Worm (Caenorhabditis elegans) whole organism, young adult: ENCODE measurements around the gene gpx-7.

Experiments used
- B0035.1 ChIP-seq: sonication (generic microtip); optimal IDR thresholded peaks from 2 replicates; lab custom pipeline; 2016; ENCODE audit warnings: missing genetic modification characterization, mild to moderate bottlenecking, missing compliant biosample characterization, missing genotype, missing genetic modification reagents
- C06A6.2 ChIP-seq: fragments of 200-800 bp; sonication (Bioruptor generic); conservative IDR thresholded peaks from 2 replicates; pipeline ENCODE4 v1.3.6; 2022; ENCODE audit warnings: missing genetic modification characterization, missing compliant biosample characterization
- F33H1.4 ChIP-seq: fragments of 200-800 bp; sonication (Bioruptor generic); IDR thresholded peaks from 2 replicates; pipeline ENCODE4 v1.3.6; 2022; ENCODE audit warnings: missing genetic modification reagents, missing genetic modification characterization, missing compliant biosample characterization
- F37B4.10 ChIP-seq: fragments of 200-800 bp; sonication (Bioruptor generic); IDR thresholded peaks from 2 replicates; pipeline ENCODE4 v1.3.6; 2022; ENCODE audit warnings: missing genetic modification characterization, missing compliant biosample characterization
- F57C9.4 ChIP-seq: sonication (generic microtip); optimal IDR thresholded peaks from 2 replicates; lab custom pipeline; 2017; ENCODE audit warnings: mild to moderate bottlenecking, missing genetic modification characterization, missing compliant biosample characterization
- K12H6.12 ChIP-seq: fragments of 200-800 bp; sonication (Bioruptor generic); optimal IDR thresholded peaks from 2 replicates; lab custom pipeline; 2018; ENCODE audit warnings: mild to moderate bottlenecking, missing genetic modification characterization, missing compliant biosample characterization
- ZK185.1 ChIP-seq: sonication (generic microtip); optimal IDR thresholded peaks from 2 replicates; lab custom pipeline; 2016; ENCODE audit warnings: mild to moderate bottlenecking, missing genetic modification characterization, missing compliant biosample characterization; ENCODE audit not compliant: poor library complexity, severe bottlenecking
- attf-5 ChIP-seq: fragments of 200-800 bp; sonication (Bioruptor generic); optimal IDR thresholded peaks from 2 replicates; lab custom pipeline; 2018; ENCODE audit warnings: mild to moderate bottlenecking, missing genetic modification characterization, missing compliant biosample characterization
- bed-1 ChIP-seq: fragments of 200-800 bp; sonication (Bioruptor generic); IDR thresholded peaks from 2 replicates; pipeline ENCODE4 v1.3.6; 2022; ENCODE audit warnings: missing genetic modification reagents, missing genetic modification characterization, missing compliant biosample characterization
- bed-2 ChIP-seq: fragments of 200-800 bp; sonication (Bioruptor generic); IDR thresholded peaks from 2 replicates; pipeline ENCODE4 v1.3.6; 2022; ENCODE audit warnings: missing genetic modification reagents, missing genetic modification characterization, missing compliant biosample characterization
- ccch-3 ChIP-seq: fragments of 200-800 bp; sonication (Bioruptor generic); optimal IDR thresholded peaks from 2 replicates; lab custom pipeline; 2018; ENCODE audit warnings: mild to moderate bottlenecking, missing genetic modification characterization, missing compliant biosample characterization
- cebp-1 ChIP-seq, 2 experiments: fragments of 200-800 bp in 1 of 2; sonication (Bioruptor generic) in 1 of 2; sonication (generic microtip) in 1 of 2; IDR thresholded peaks in 1 of 2; optimal IDR thresholded peaks in 1 of 2; 2 replicates each; pipeline versions ENCODE4 v1.3.6 to Lab custom; 2017 to 2022; ENCODE audit warnings: missing compliant biosample characterization in 2 of 2, missing genetic modification characterization in 2 of 2, mild to moderate bottlenecking in 1 of 2, missing genetic modification reagents in 1 of 2, moderate library complexity in 1 of 2
- cebp-2 ChIP-seq: fragments of 200-800 bp; sonication (Bioruptor generic); IDR thresholded peaks from 2 replicates; pipeline ENCODE4 v1.3.6; 2022; ENCODE audit warnings: missing genetic modification characterization, missing compliant biosample characterization
- ceh-58 ChIP-seq: fragments of 200-800 bp; sonication (Bioruptor generic); IDR thresholded peaks from 2 replicates; pipeline ENCODE4 v1.3.6; 2022; ENCODE audit warnings: missing genetic modification characterization, missing compliant biosample characterization
- ceh-79 ChIP-seq: sonication (generic microtip); optimal IDR thresholded peaks from 2 replicates; lab custom pipeline; 2017; ENCODE audit warnings: mild to moderate bottlenecking, missing genetic modification characterization, missing compliant biosample characterization
- dpff-1 ChIP-seq: sonication (generic microtip); optimal IDR thresholded peaks from 2 replicates; lab custom pipeline; 2017; ENCODE audit warnings: mild to moderate bottlenecking, missing genetic modification characterization, missing compliant biosample characterization
- egrh-3 ChIP-seq: fragments of 200-800 bp; sonication (Bioruptor generic); IDR thresholded peaks from 2 replicates; pipeline ENCODE4 v1.3.6; 2022; ENCODE audit warnings: missing genetic modification reagents, missing genetic modification characterization, missing compliant biosample characterization
- ets-4 ChIP-seq: fragments of 200-800 bp; sonication (Bioruptor generic); optimal IDR thresholded peaks from 2 replicates; lab custom pipeline; 2018; ENCODE audit warnings: mild to moderate bottlenecking, missing genetic modification characterization, missing compliant biosample characterization
- him-1 ChIP-seq: sonication (generic microtip); optimal IDR thresholded peaks from 2 replicates; lab custom pipeline; 2016; ENCODE audit warnings: missing genotype, missing genetic modification reagents, missing genetic modification characterization, missing compliant biosample characterization
- hmg-1.2 ChIP-seq: fragments of 200-800 bp; sonication (Bioruptor generic); IDR thresholded peaks from 2 replicates; pipeline ENCODE4 v1.3.6; 2022; ENCODE audit warnings: missing genetic modification reagents, missing genetic modification characterization, missing compliant biosample characterization
- hmg-20 ChIP-seq: fragments of 200-800 bp; sonication (Bioruptor generic); IDR thresholded peaks from 2 replicates; pipeline ENCODE4 v1.3.6; 2022; ENCODE audit warnings: missing genetic modification reagents, missing genetic modification characterization, missing compliant biosample characterization
- hrde-1 ChIP-seq: sonication (generic microtip); optimal IDR thresholded peaks from 2 replicates; lab custom pipeline; 2016; ENCODE audit warnings: missing genetic modification characterization, mild to moderate bottlenecking, missing compliant biosample characterization, moderate library complexity, missing genotype, missing genetic modification reagents, borderline replicate concordance
- lin-40 ChIP-seq: sonication (generic microtip); optimal IDR thresholded peaks from 2 replicates; lab custom pipeline; 2016; ENCODE audit warnings: missing genetic modification characterization, mild to moderate bottlenecking, missing compliant biosample characterization, missing genotype, missing genetic modification reagents
- lsl-1 ChIP-seq: fragments of 200-800 bp; sonication (Bioruptor generic); optimal IDR thresholded peaks from 2 replicates; lab custom pipeline; 2018; ENCODE audit warnings: mild to moderate bottlenecking, missing genetic modification characterization, moderate library complexity, missing compliant biosample characterization
- madf-8 ChIP-seq: fragments of 200-800 bp; sonication (Bioruptor generic); conservative IDR thresholded peaks from 2 replicates; pipeline ENCODE4 v1.3.6; 2022; ENCODE audit warnings: missing genetic modification reagents, missing genetic modification characterization, missing compliant biosample characterization
- mes-4 ChIP-seq: sonication (generic microtip); optimal IDR thresholded peaks from 2 replicates; lab custom pipeline; 2016; ENCODE audit warnings: missing genotype, missing genetic modification characterization, missing compliant biosample characterization
- mxl-1 ChIP-seq: sonication (generic microtip); optimal IDR thresholded peaks from 2 replicates; lab custom pipeline; 2016; ENCODE audit warnings: missing genetic modification characterization, missing compliant biosample characterization
- nfya-1 ChIP-seq: sonication (generic microtip); optimal IDR thresholded peaks from 2 replicates; lab custom pipeline; 2017; ENCODE audit warnings: antibody characterized with exemption, missing compliant biosample characterization, missing genetic modification characterization, borderline replicate concordance; ENCODE audit not compliant: insufficient read depth
- nfya-2 ChIP-seq: fragments of 200-800 bp; sonication (Bioruptor generic); IDR thresholded peaks from 2 replicates; pipeline ENCODE4 v1.3.6; 2022; ENCODE audit warnings: missing genetic modification reagents, missing genetic modification characterization, missing compliant biosample characterization
- nhr-120 ChIP-seq: fragments of 200-800 bp; sonication (Bioruptor generic); IDR thresholded peaks from 2 replicates; pipeline ENCODE4 v1.3.6; 2022; ENCODE audit warnings: missing genetic modification characterization, missing compliant biosample characterization
- nhr-27 ChIP-seq: fragments of 200-800 bp; sonication (Bioruptor generic); optimal IDR thresholded peaks from 2 replicates; lab custom pipeline; 2018; ENCODE audit warnings: mild to moderate bottlenecking, missing genetic modification characterization, moderate library complexity, missing compliant biosample characterization
- pbrm-1 ChIP-seq: fragments of 200-800 bp; sonication (Bioruptor generic); IDR thresholded peaks from 2 replicates; pipeline ENCODE4 v1.3.6; 2022; ENCODE audit warnings: missing genetic modification reagents, missing genetic modification characterization, missing compliant biosample characterization
- rcor-1 ChIP-seq: fragments of 200-800 bp; sonication (Bioruptor generic); IDR thresholded peaks from 2 replicates; pipeline ENCODE4 v1.3.6; 2022; ENCODE audit warnings: missing genetic modification reagents, missing genetic modification characterization, missing compliant biosample characterization
- rec-8 ChIP-seq, 2 experiments: sonication (generic microtip); optimal IDR thresholded peaks; 2 replicates each; lab custom pipeline; 2016; ENCODE audit warnings: mild to moderate bottlenecking in 2 of 2, missing genetic modification characterization in 2 of 2, missing genetic modification reagents in 2 of 2, missing genotype in 2 of 2, missing biosample characterization in 1 of 2, missing compliant biosample characterization in 1 of 2, moderate library complexity in 1 of 2
- repo-1 ChIP-seq: sonication (generic microtip); optimal IDR thresholded peaks from 2 replicates; lab custom pipeline; 2017; ENCODE audit warnings: mild to moderate bottlenecking, missing genetic modification characterization, missing compliant biosample characterization
- rpc-1 ChIP-seq, 2 experiments: fragments of 150-350 bp in 1 of 2; sonication (generic microtip) in 1 of 2; optimal IDR thresholded peaks; 2 replicates each; lab custom pipeline; 2014 to 2018; ENCODE audit warnings: missing biosample characterization in 1 of 2, missing genetic modification characterization in 1 of 2, missing genetic modification reagents in 1 of 2, missing genotype in 1 of 2
- sdz-38 ChIP-seq: sonication (generic microtip); optimal IDR thresholded peaks from 2 replicates; lab custom pipeline; 2016; ENCODE audit warnings: missing genotype, missing genetic modification characterization, missing compliant biosample characterization
- sea-2 ChIP-seq: fragments of 200-800 bp; sonication (Bioruptor generic); IDR thresholded peaks from 2 replicates; pipeline ENCODE4 v1.3.6; 2022; ENCODE audit warnings: missing genetic modification characterization, missing compliant biosample characterization
- snpc-1.1 ChIP-seq: sonication (generic microtip); optimal IDR thresholded peaks from 2 replicates; lab custom pipeline; 2017; ENCODE audit warnings: missing genetic modification characterization, mild to moderate bottlenecking, missing compliant biosample characterization, antibody characterized with exemption, moderate library complexity, missing genotype, missing genetic modification reagents; ENCODE audit not compliant: insufficient read depth
- snpc-3.4 ChIP-seq: sonication (generic microtip); optimal IDR thresholded peaks from 2 replicates; lab custom pipeline; 2017; ENCODE audit warnings: missing genetic modification characterization, mild to moderate bottlenecking, missing compliant biosample characterization, antibody characterized with exemption, moderate library complexity, missing genotype, missing genetic modification reagents
- tbp1 ChIP-seq: fragments of 200-800 bp; sonication (Bioruptor generic); optimal IDR thresholded peaks from 2 replicates; lab custom pipeline; 2018; ENCODE audit warnings: mild to moderate bottlenecking, missing genetic modification characterization, missing compliant biosample characterization
- unc-130 ChIP-seq: sonication (generic microtip); optimal IDR thresholded peaks from 2 replicates; lab custom pipeline; 2016; ENCODE audit warnings: missing genetic modification reagents, missing genetic modification characterization, missing compliant biosample characterization
- ztf-22 ChIP-seq: fragments of 200-800 bp; sonication (Bioruptor generic); optimal IDR thresholded peaks from 2 replicates; lab custom pipeline; 2018; ENCODE audit warnings: mild to moderate bottlenecking, missing genetic modification characterization, moderate library complexity, missing compliant biosample characterization
- ztf-25 ChIP-seq: fragments of 200-800 bp; sonication (Bioruptor generic); IDR thresholded peaks from 2 replicates; pipeline ENCODE4 v1.3.6; 2022; ENCODE audit warnings: missing genetic modification reagents, missing genetic modification characterization, missing compliant biosample characterization
- ztf-26 ChIP-seq: sonication (generic microtip); optimal IDR thresholded peaks from 2 replicates; lab custom pipeline; 2017; ENCODE audit warnings: missing genetic modification characterization, missing compliant biosample characterization
- ztf-3 ChIP-seq: fragments of 200-800 bp; sonication (Bioruptor generic); optimal IDR thresholded peaks from 2 replicates; lab custom pipeline; 2018; ENCODE audit warnings: mild to moderate bottlenecking, missing genetic modification characterization, missing compliant biosample characterization
- ztf-6 ChIP-seq: fragments of 200-800 bp; sonication (Bioruptor generic); IDR thresholded peaks from 2 replicates; pipeline ENCODE4 v1.3.6; 2022; ENCODE audit warnings: missing genetic modification reagents, missing genetic modification characterization, missing compliant biosample characterization

The gpx-7 gene

ce11 chrX:7773714-7774318 is 25.8 kb downstream of the gpx-7 start (continued):
- TF ChIP-seq unc-130 (no peak), nhr-27 (tag; lab: Kevin White, UChicago) (no peak), ZK185.1 (tag; lab: Kevin White, UChicago) (peak; percentile 68), nhr-120 (GFP tag; lab: Robert Waterston, UW) (no peak), hmg-20 (GFP tag; lab: Robert Waterston, UW) (no peak), ztf-25 (GFP tag; lab: Robert Waterston, UW) (0 out of 2 replicates have a peak, but pooled peaks have one; percentile 19), bed-1 (no peak), lin-40 (tag; lab: Kevin White, UChicago) (no peak), ceh-79 (tag; lab: Kevin White, UChicago) (no peak), nfya-2 (GFP tag; lab: Robert Waterston, UW) (no peak), F37B4.10 (GFP tag; lab: Robert Waterston, UW) (no peak), snpc-3.4 (tag; lab: Kevin White, UChicago) (peak; percentile 38), rpc-1 (optimal IDR thresholded peaks at IDR 0.05; lab: Kevin White, UChicago) (peak; percentile 78), rpc-1 (tag; optimal IDR thresholded peaks at IDR 0.05; lab: Kevin White, UChicago) (peak; percentile 92), madf-8 (GFP tag; lab: Robert Waterston, UW) (no peak), sdz-38 (tag; lab: Kevin White, UChicago) (no peak), ccch-3 (GFP tag; lab: Kevin White, UChicago) (no peak), B0035.1 (tag; lab: Kevin White, UChicago) (no peak), ets-4 (GFP tag; lab: Kevin White, UChicago) (no peak), rec-8 (tag; optimal IDR thresholded peaks at IDR 0.05; lab: Kevin White, UChicago) (peak; percentile 6 to 59), tbp1 (GFP tag; lab: Kevin White, UChicago) (peak; percentile 86), mxl-1 (tag; lab: Kevin White, UChicago) (peak; percentile 64), egrh-3 (GFP tag; lab: Robert Waterston, UW) (no peak), cebp-2 (no peak), him-1 (tag; lab: Kevin White, UChicago) (peak; percentile 71), sea-2 (GFP tag; lab: Robert Waterston, UW) (no peak), bed-2 (GFP tag; lab: Robert Waterston, UW) (no peak), K12H6.12 (tag; lab: Kevin White, UChicago) (no peak), snpc-1.1 (tag; lab: Kevin White, UChicago) (no peak), pbrm-1 (0 out of 2 replicates have a peak, but pooled peaks have one; percentile 61), ztf-22 (GFP tag; lab: Kevin White, UChicago) (peak; percentile 6), C06A6.2 (GFP tag; lab: Robert Waterston, UW) (no peak), hmg-1.2 (peak; percentile 50), cebp-1 (GFP tag; IDR thresholded peaks at IDR 0.05; lab: Robert Waterston, UW) (no peak), cebp-1 (tag; optimal IDR thresholded peaks at IDR 0.05; lab: Kevin White, UChicago) (peak; percentile 50), repo-1 (tag; lab: Kevin White, UChicago) (no peak), nfya-1 (tag; lab: Kevin White, UChicago) (no peak), ztf-26 (tag; lab: Kevin White, UChicago) (no peak), hrde-1 (tag; lab: Kevin White, UChicago) (peak; percentile 35), lsl-1 (peak; percentile 4), rcor-1 (GFP tag; lab: Robert Waterston, UW) (0 out of 2 replicates have a peak, but pooled peaks have one; percentile 19), attf-5 (GFP tag; lab: Kevin White, UChicago) (peak; percentile 32), F57C9.4 (no peak), dpff-1 (tag; lab: Kevin White, UChicago) (no peak), ztf-6 (GFP tag; lab: Robert Waterston, UW) (no peak), ztf-3 (GFP tag; lab: Kevin White, UChicago) (no peak), F33H1.4 (GFP tag; lab: Robert Waterston, UW) (no peak), ceh-58 (GFP tag; lab: Robert Waterston, UW) (no peak), mes-4 (tag; lab: Kevin White, UChicago) (peak; percentile 46)
